Worm (Caenorhabditis elegans): ENCODE data around the gene T04F3.5.
A peak's percentile ranks its signal among the peaks of the same experiment; 100 is the strongest.

Gene T04F3.5

DNA sequence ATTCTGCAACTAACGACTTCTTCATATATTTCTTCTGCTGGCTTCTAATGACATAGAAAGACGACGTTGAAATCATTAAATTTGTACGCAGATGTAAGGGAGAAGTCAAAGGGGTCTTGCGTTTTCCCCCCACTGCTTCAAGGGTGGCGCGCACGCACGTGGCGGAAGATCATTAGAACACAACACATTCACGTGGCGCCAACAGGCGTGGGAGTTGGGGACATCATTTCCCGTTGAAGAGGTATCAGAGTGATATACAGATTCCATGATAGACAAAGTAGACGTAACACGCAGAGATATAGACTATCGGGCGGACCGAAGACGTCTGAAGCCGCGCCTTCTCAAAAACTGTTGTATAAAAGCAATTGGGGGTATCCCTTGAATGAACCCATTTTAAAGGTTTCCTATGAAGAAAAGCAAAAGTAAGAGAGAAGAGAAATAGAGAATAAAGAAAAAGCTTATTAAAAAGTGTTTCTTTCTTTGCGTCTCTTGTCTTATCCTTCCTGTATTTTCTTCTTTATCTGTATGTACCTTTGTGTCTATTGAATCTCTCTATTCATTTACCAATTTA, 38.9 kb downstream of the T04F3.5 start (continued):
- TF ChIP-seq nhr-237 (tag; optimal IDR thresholded peaks at IDR 0.05), result no peak
- TF ChIP-seq set-16 (GFP tag; IDR thresholded peaks at IDR 0.05), result no peak
- peak; percentile 27 for TF ChIP-seq nhr-11 (tag; optimal IDR thresholded peaks at IDR 0.05)
- TF ChIP-seq lir-3 (tag; optimal IDR thresholded peaks at IDR 0.05), result no peak
- TF ChIP-seq zfp-3 (GFP tag; conservative IDR thresholded peaks at IDR 0.05), result no peak
- 0 out of 2 replicates have a peak, but pooled peaks have one; percentile 34 for TF ChIP-seq hmg-1.1 (GFP tag; IDR thresholded peaks at IDR 0.05)
- TF ChIP-seq php-3 (GFP tag; IDR thresholded peaks at IDR 0.05), result no peak
- peak; percentile 28 for TF ChIP-seq nhr-10 (tag; optimal IDR thresholded peaks at IDR 0.05)
- TF ChIP-seq unc-62 (GFP tag; optimal IDR thresholded peaks at IDR 0.05 in 1 of 2), result peak in 1 of 2 experiments; percentile 93
- TF ChIP-seq unc-62 (tag; optimal IDR thresholded peaks at IDR 0.05), result no peak
- TF ChIP-seq egl-27 (tag; optimal IDR thresholded peaks at IDR 0.05), result no peak
- TF ChIP-seq hif-1 (tag; optimal IDR thresholded peaks at IDR 0.05), result no peak
- TF ChIP-seq tra-1 (GFP tag; IDR thresholded peaks at IDR 0.05), result peak; percentile 74
- no peak for TF ChIP-seq lin-13 (GFP tag; optimal IDR thresholded peaks at IDR 0.05)
- peak; percentile 32 for TF ChIP-seq nhr-28 (tag; optimal IDR thresholded peaks at IDR 0.05)
- no peak for TF ChIP-seq D1046.2 (GFP tag; IDR thresholded peaks at IDR 0.05)
- no peak for TF ChIP-seq ama-1 (optimal IDR thresholded peaks at IDR 0.05)
- no peak for TF ChIP-seq nhr-6 (tag; optimal IDR thresholded peaks at IDR 0.05)
- TF ChIP-seq fkh-10 (GFP tag; optimal IDR thresholded peaks at IDR 0.05), result no peak
- no peak for TF ChIP-seq unc-130 (GFP tag; optimal IDR thresholded peaks at IDR 0.05)
- no peak for TF ChIP-seq zip-2 (tag; optimal IDR thresholded peaks at IDR 0.05)
- no peak for TF ChIP-seq vab-7 (GFP tag; IDR thresholded peaks at IDR 0.05)
- TF ChIP-seq F37D6.2 (tag; optimal IDR thresholded peaks at IDR 0.05), result no peak
- TF ChIP-seq mes-2 (tag; optimal IDR thresholded peaks at IDR 0.05; ENCODE audit: poor library complexity, severe bottlenecking), result no peak
- no peak for TF ChIP-seq snpc-1.2 (GFP tag; IDR thresholded peaks at IDR 0.05)
- no peak for TF ChIP-seq ztf-11 (tag; optimal IDR thresholded peaks at IDR 0.05)
- peak; percentile 84 for TF ChIP-seq spr-1 (tag; optimal IDR thresholded peaks at IDR 0.05)
- no peak for TF ChIP-seq unc-39 (tag; optimal IDR thresholded peaks at IDR 0.05)
- TF ChIP-seq pha-4 (GFP tag; IDR thresholded peaks at IDR 0.05), result no peak
- no peak for TF ChIP-seq pha-4 (tag; optimal IDR thresholded peaks at IDR 0.05)

DNA sequence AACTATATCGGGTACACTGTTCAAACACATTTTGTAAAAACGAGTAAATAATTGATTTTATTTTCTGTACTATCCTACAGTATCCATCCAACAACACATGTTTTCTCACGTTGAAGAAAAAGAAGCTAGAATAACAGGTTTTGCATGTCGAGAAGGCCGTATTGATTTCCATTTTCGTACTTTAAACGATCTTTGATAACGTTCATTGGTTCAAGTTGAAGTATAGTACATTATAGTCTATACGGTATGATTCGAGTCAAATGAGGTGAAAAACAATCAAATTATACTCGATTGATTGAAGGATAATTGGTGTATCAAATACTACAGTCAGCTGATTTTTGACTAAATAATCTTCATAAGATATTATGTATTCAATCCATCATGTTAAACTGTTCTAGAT, 40.0 kb downstream of the T04F3.5 start:
- TF ChIP-seq mxl-2 (GFP tag; conservative IDR thresholded peaks at IDR 0.05), result no peak
- TF ChIP-seq attf-4 (tag; optimal IDR thresholded peaks at IDR 0.05), result no peak
- TF ChIP-seq pqm-1 (tag; optimal IDR thresholded peaks at IDR 0.05), result no peak
- TF ChIP-seq snpc-4 (tag; optimal IDR thresholded peaks at IDR 0.05), result no peak
- TF ChIP-seq hlh-11 (tag; optimal IDR thresholded peaks at IDR 0.05), result peak; percentile 20
- TF ChIP-seq gei-8 (GFP tag; optimal IDR thresholded peaks at IDR 0.05), result no peak
- no peak for TF ChIP-seq nhr-25 (tag; optimal IDR thresholded peaks at IDR 0.05; ENCODE audit: borderline replicate concordance, insufficient read depth)
- TF ChIP-seq madf-5 (GFP tag; IDR thresholded peaks at IDR 0.05), result no peak
- peak; percentile 28 for TF ChIP-seq nhr-28 (tag; optimal IDR thresholded peaks at IDR 0.05)
- no peak for TF ChIP-seq F44E2.7 (GFP tag; IDR thresholded peaks at IDR 0.05)
- no peak for TF ChIP-seq lin-13 (GFP tag; optimal IDR thresholded peaks at IDR 0.05)
- TF ChIP-seq T20F7.1 (GFP tag; optimal IDR thresholded peaks at IDR 0.05), result peak; percentile 24
- no peak for TF ChIP-seq ZK337.2 (GFP tag; IDR thresholded peaks at IDR 0.05)
- TF ChIP-seq lin-1 (GFP tag; IDR thresholded peaks at IDR 0.05), result no peak
- TF ChIP-seq dmd-6 (GFP tag; IDR thresholded peaks at IDR 0.05), result no peak
- TF ChIP-seq vab-7 (GFP tag; IDR thresholded peaks at IDR 0.05), result no peak
- TF ChIP-seq nhr-48 (tag; optimal IDR thresholded peaks at IDR 0.05), result peak; percentile 56
- TF ChIP-seq mdl-1 (tag; optimal IDR thresholded peaks at IDR 0.05), result peak in 1 of 2 experiments; percentile 17
- TF ChIP-seq egl-27 (tag; optimal IDR thresholded peaks at IDR 0.05), result no peak
- TF ChIP-seq zip-2 (tag; optimal IDR thresholded peaks at IDR 0.05), result no peak
- TF ChIP-seq dpl-1 (GFP tag; optimal IDR thresholded peaks at IDR 0.05), result no peak
- peak; percentile 1 for TF ChIP-seq dve-1 (tag; optimal IDR thresholded peaks at IDR 0.05; ENCODE audit: insufficient read depth)
- TF ChIP-seq lsy-2 (tag; optimal IDR thresholded peaks at IDR 0.05), result peak in 1 of 2 experiments; percentile 34
